Fruit fly (Drosophila melanogaster) whole organism, pupa: ENCODE measurements around the gene CG14645.

Experiments
- CG13204 ChIP-seq: fragments of 200-800 bp; sonication (Bioruptor generic); optimal IDR thresholded peaks from 2 replicates; lab custom pipeline; 2018; ENCODE audit warnings: missing biosample characterization, mild to moderate bottlenecking, missing genetic modification characterization, moderate library complexity
- CG14655 ChIP-seq: fragments of 200-800 bp; sonication (Bioruptor generic); optimal IDR thresholded peaks from 3 replicates; lab custom pipeline; 2017; ENCODE audit warnings: mild to moderate bottlenecking, missing biosample characterization, missing genetic modification reagents, missing genetic modification characterization
- CG15710 ChIP-seq: fragments of 200-800 bp; sonication (Bioruptor generic); optimal IDR thresholded peaks from 2 replicates; lab custom pipeline; 2018; ENCODE audit warnings: missing biosample characterization, mild to moderate bottlenecking, missing genetic modification characterization, moderate library complexity
- CG17806 ChIP-seq: fragments of 200-800 bp; sonication (Bioruptor generic); optimal IDR thresholded peaks from 2 replicates; lab custom pipeline; 2018; ENCODE audit warnings: missing biosample characterization, mild to moderate bottlenecking, missing genetic modification characterization, moderate library complexity
- CG32121 ChIP-seq: fragments of 200-800 bp; sonication (Bioruptor generic); IDR thresholded peaks from 2 replicates; pipeline ENCODE4 v1.3.6; 2022; ENCODE audit warnings: missing biosample characterization, missing genetic modification characterization
- CG34367 ChIP-seq: fragments of 200-800 bp; sonication (Bioruptor generic); optimal IDR thresholded peaks from 2 replicates; lab custom pipeline; 2018; ENCODE audit warnings: missing biosample characterization, mild to moderate bottlenecking, missing genetic modification characterization
- CG8301 ChIP-seq: fragments of 200-800 bp; sonication (Bioruptor generic); optimal IDR thresholded peaks from 2 replicates; lab custom pipeline; 2018; ENCODE audit warnings: missing biosample characterization, mild to moderate bottlenecking, missing genetic modification characterization
- Ets98B ChIP-seq: fragments of 200-800 bp; sonication (Bioruptor generic); IDR thresholded peaks from 2 replicates; pipeline ENCODE4 v1.3.6; 2022; ENCODE audit warnings: missing biosample characterization, missing genetic modification characterization
- Pif1B ChIP-seq: fragments of 200-800 bp; sonication (Bioruptor generic); optimal IDR thresholded peaks from 3 replicates; lab custom pipeline; 2016; ENCODE audit warnings: missing biosample characterization, missing genetic modification characterization
- gl ChIP-seq: fragments of 200-800 bp; sonication (Bioruptor generic); optimal IDR thresholded peaks from 2 replicates; lab custom pipeline; 2018; ENCODE audit warnings: missing biosample characterization, mild to moderate bottlenecking, missing genetic modification characterization
- rn ChIP-seq: fragments of 200-800 bp; sonication (Bioruptor generic); IDR thresholded peaks from 2 replicates; pipeline ENCODE4 v1.3.6; 2022; ENCODE audit warnings: missing biosample characterization, missing genetic modification characterization

CG14645 gene

dm6 chr3R:4382165-4382564 lies 47.3 kb downstream of the CG14645 start:
- TF ChIP-seq Pif1B (GFP tag; lab: Kevin White, UChicago), result no peak
- no peak for TF ChIP-seq CG32121 (GFP tag; lab: Robert Waterston, UW)
- no peak for TF ChIP-seq CG8301
- no peak for TF ChIP-seq CG17806
- no peak for TF ChIP-seq CG14655 (GFP tag; lab: Kevin White, UChicago)
- no peak for TF ChIP-seq CG13204 (GFP tag; lab: Kevin White, UChicago)
- TF ChIP-seq gl (tag; lab: Kevin White, UChicago), result no peak
- no peak for TF ChIP-seq rn (GFP tag; lab: Robert Waterston, UW)
- no peak for TF ChIP-seq CG15710 (tag; lab: Kevin White, UChicago)
- no peak for TF ChIP-seq Ets98B (GFP tag; lab: Robert Waterston, UW)
- TF ChIP-seq CG34367 (tag; lab: Kevin White, UChicago), result no peak
